Fruit fly (Drosophila melanogaster) whole organism, prepupa: Measurements from ENCODE around the gene sif.

ENCODE experiments used
- Blimp-1 ChIP-seq: fragments of 200-800 bp; sonication (Bioruptor generic); optimal IDR thresholded peaks from 3 replicates; lab custom pipeline; 2017; ENCODE audit warnings: missing biosample characterization, missing genetic modification characterization, mild to moderate bottlenecking, moderate library complexity, missing genetic modification reagents
- CG8632 ChIP-seq: fragments of 200-800 bp; sonication (Bioruptor generic); optimal IDR thresholded peaks from 3 replicates; lab custom pipeline; 2016; ENCODE audit warnings: missing biosample characterization, missing genetic modification characterization
- Ets21C ChIP-seq: fragments of 200-800 bp; sonication (Bioruptor generic); optimal IDR thresholded peaks from 3 replicates; lab custom pipeline; 2016; ENCODE audit warnings: missing biosample characterization, missing genetic modification characterization
- Lpt ChIP-seq: fragments of 200-800 bp; sonication (Bioruptor generic); optimal IDR thresholded peaks from 3 replicates; lab custom pipeline; 2016; ENCODE audit warnings: missing biosample characterization, missing genetic modification characterization
- Smox ChIP-seq: fragments of 200-800 bp; sonication (Bioruptor generic); optimal IDR thresholded peaks from 3 replicates; lab custom pipeline; 2016; ENCODE audit warnings: missing biosample characterization, missing genetic modification characterization
- acj6 ChIP-seq: fragments of 200-800 bp; sonication (Bioruptor generic); optimal IDR thresholded peaks from 3 replicates; lab custom pipeline; 2016; ENCODE audit warnings: missing biosample characterization, missing genetic modification characterization
- cyc ChIP-seq: fragments of 200-800 bp; sonication (Bioruptor generic); optimal IDR thresholded peaks from 3 replicates; lab custom pipeline; 2016; ENCODE audit warnings: missing biosample characterization, missing genetic modification characterization
- salr ChIP-seq, 2 experiments: fragments of 200-800 bp; sonication (Bioruptor generic); optimal IDR thresholded peaks; 3 replicates each; lab custom pipeline; 2016 to 2018; ENCODE audit warnings: missing biosample characterization in 2 of 2, missing genetic modification characterization in 2 of 2, mild to moderate bottlenecking in 1 of 2

dm6 chr3L:5642837-5643236 lies 14.9 kb upstream of the sif start:
- no peak for TF ChIP-seq Ets21C (GFP tag; lab: Kevin White, UChicago)
- TF ChIP-seq CG8632 (GFP tag; lab: Kevin White, UChicago): no peak
- TF ChIP-seq acj6 (GFP tag; lab: Kevin White, UChicago): no peak
- TF ChIP-seq cyc (GFP tag; lab: Kevin White, UChicago): no peak
- no peak for TF ChIP-seq salr (GFP tag; optimal IDR thresholded peaks at IDR 0.05; lab: Kevin White, UChicago)
- no peak for TF ChIP-seq Blimp-1 (GFP tag; lab: Kevin White, UChicago)
- no peak for TF ChIP-seq Smox (GFP tag; lab: Kevin White, UChicago)
- TF ChIP-seq Lpt (GFP tag; lab: Kevin White, UChicago): no peak
